Fruit fly (Drosophila melanogaster) Kc167 (cell line): Measurements from ENCODE around the gene ergic53.

Experiments used
- Myc ChIP-seq: fragments of >200 bp; optimal IDR thresholded peaks from 2 replicates; lab custom pipeline; 2017; ENCODE audit warnings: missing external identifiers
- Sin3A ChIP-seq: fragments of >200 bp; optimal IDR thresholded peaks from 2 replicates; lab custom pipeline; 2018; ENCODE audit warnings: missing external identifiers
- h ChIP-seq: fragments of >200 bp; optimal IDR thresholded peaks from 3 replicates; lab custom pipeline; 2018; ENCODE audit warnings: missing external identifiers
- insv ChIP-seq: fragments of >200 bp; optimal IDR thresholded peaks from 3 replicates; lab custom pipeline; 2018; ENCODE audit warnings: missing external identifiers
- psq ChIP-seq: fragments of >200 bp; optimal IDR thresholded peaks from 2 replicates; lab custom pipeline; 2017; ENCODE audit warnings: missing external identifiers
- ttk ChIP-seq: sonication (Bioruptor generic); optimal IDR thresholded peaks from 2 replicates; lab custom pipeline; 2017; ENCODE audit warnings: missing external identifiers

Gene ergic53

DNA sequence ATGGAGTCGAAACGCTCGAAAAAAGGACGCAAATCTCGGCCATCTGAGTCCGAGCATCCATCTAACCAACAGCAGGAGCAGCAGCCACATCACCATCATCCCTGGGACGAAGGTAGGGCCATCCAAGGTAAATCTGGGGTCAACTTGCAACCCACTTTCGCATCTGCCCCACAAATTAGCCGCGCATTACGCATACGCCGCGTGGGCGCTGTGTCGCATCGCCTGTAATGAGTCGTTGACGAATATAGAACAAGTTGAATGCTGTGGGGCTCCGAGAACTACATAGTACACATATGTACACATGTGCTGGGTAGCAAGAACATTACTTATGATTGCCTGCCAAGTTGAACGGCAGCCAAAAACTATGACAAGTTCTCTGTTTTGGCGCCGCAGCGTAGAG, 44.7 kb downstream of the ergic53 start:
- TF ChIP-seq insv (no peak), ttk (no peak), Myc (lab: Kevin White, UChicago) (no peak), psq (no peak), Sin3A (no peak), h (no peak)

DNA sequence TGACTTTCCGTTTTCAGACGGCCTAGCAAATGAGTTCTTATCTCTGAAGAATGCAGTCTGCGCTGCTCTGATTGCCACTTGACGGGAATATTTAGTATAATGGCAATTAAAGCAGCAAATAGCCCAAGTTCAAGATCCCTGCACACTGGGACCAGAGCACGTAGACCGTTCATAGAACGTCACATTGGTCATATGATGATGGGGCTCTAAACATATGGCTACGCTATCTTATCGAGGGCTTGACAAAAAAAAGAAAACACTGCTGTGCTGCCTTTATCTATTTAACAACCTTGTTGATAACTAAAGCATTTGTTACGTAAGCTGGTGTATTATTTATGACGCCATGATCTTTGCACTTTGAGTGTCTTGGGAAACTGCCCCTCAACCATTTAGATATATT, 46.0 kb downstream of the ergic53 start:
- TF ChIP-seq psq (no peak), ttk (no peak), insv (no peak), Sin3A (no peak), Myc (lab: Kevin White, UChicago) (no peak), h (no peak)

dm6 chr3L:8582105-8582707, 47.4 kb downstream of the ergic53 start:
- TF ChIP-seq Myc (lab: Kevin White, UChicago) (no peak), h (no peak), Sin3A (no peak), psq (no peak), insv (no peak), ttk (no peak)

dm6 chr3L:8584086-8584485, 49.3 kb downstream of the ergic53 start:
- TF ChIP-seq psq (no peak), ttk (no peak), h (no peak), Sin3A (no peak), Myc (lab: Kevin White, UChicago) (no peak), insv (no peak)
